Worm (Caenorhabditis elegans): ENCODE results near the gene rbm-42.

The rbm-42 gene

DNA sequence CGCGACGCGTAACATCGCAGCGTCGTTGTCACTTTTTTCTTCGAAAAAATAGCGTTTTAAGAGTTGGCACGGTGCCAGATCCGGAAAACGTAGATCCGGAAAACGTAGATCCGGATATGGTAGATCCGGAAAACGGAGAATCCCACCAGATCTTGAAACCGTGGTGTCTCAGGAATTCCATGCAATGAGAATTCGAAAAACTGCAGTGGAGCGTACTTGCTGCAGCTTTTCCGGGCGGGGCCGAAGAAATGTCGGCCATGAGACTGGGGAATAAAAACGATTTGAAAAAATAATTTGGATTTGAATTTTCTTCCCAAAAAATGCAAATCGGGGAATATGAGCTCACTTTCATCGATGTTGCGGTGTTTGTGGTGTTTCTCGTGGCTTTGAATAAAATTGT, 19.4 kb upstream of the rbm-42 start, which contains the start of gene K10D2.5 (continued):
- TF ChIP-seq K09A11.1 (tag; optimal IDR thresholded peaks at IDR 0.05; ENCODE audit: insufficient read depth) (no peak), hlh-15 (tag; optimal IDR thresholded peaks at IDR 0.05) (peak; percentile 52), ceh-19 (GFP tag; optimal IDR thresholded peaks at IDR 0.05) (peak; percentile 41), hlh-13 (GFP tag; optimal IDR thresholded peaks at IDR 0.05) (peak; percentile 49), ceh-31 (tag; optimal IDR thresholded peaks at IDR 0.05) (peak; percentile 100), ceh-34 (tag; optimal IDR thresholded peaks at IDR 0.05) (peak; percentile 94), sox-2 (GFP tag; IDR thresholded peaks at IDR 0.05) (peak; percentile 23), dve-1 (tag; optimal IDR thresholded peaks at IDR 0.05) (peak; percentile 69), pax-1 (tag; optimal IDR thresholded peaks at IDR 0.05) (peak; percentile 49), syd-9 (tag; optimal IDR thresholded peaks at IDR 0.05) (peak; percentile 82), ama-1 (optimal IDR thresholded peaks at IDR 0.05) (no peak), ceh-22 (tag; optimal IDR thresholded peaks at IDR 0.05) (no peak), rnt-1 (tag; optimal IDR thresholded peaks at IDR 0.05) (peak; percentile 99), npax-4 (tag; optimal IDR thresholded peaks at IDR 0.05) (no peak), ceh-18 (tag; optimal IDR thresholded peaks at IDR 0.05) (peak; percentile 95), ceh-30 (tag; optimal IDR thresholded peaks at IDR 0.05) (no peak), unc-42 (tag; optimal IDR thresholded peaks at IDR 0.05) (peak; percentile 87), lin-11 (tag; optimal IDR thresholded peaks at IDR 0.05) (no peak), ceh-9 (tag; optimal IDR thresholded peaks at IDR 0.05) (no peak), ceh-14 (tag; optimal IDR thresholded peaks at IDR 0.05) (peak; percentile 95), mec-3 (tag; optimal IDR thresholded peaks at IDR 0.05; ENCODE audit: borderline replicate concordance) (peak; percentile 98), tbx-2 (tag; optimal IDR thresholded peaks at IDR 0.05) (peak; percentile 99), ceh-48 (tag; optimal IDR thresholded peaks at IDR 0.05) (peak; percentile 39), pag-3 (tag; optimal IDR thresholded peaks at IDR 0.05; ENCODE audit: borderline replicate concordance) (peak; percentile 78), T23F11.4 (GFP tag; optimal IDR thresholded peaks at IDR 0.05) (no peak), ttx-3 (tag; optimal IDR thresholded peaks at IDR 0.05) (no peak), tbx-7 (tag; optimal IDR thresholded peaks at IDR 0.05) (peak; percentile 99), nhr-232 (tag; optimal IDR thresholded peaks at IDR 0.05) (peak; percentile 25), pha-2 (tag; optimal IDR thresholded peaks at IDR 0.05) (no peak)

DNA sequence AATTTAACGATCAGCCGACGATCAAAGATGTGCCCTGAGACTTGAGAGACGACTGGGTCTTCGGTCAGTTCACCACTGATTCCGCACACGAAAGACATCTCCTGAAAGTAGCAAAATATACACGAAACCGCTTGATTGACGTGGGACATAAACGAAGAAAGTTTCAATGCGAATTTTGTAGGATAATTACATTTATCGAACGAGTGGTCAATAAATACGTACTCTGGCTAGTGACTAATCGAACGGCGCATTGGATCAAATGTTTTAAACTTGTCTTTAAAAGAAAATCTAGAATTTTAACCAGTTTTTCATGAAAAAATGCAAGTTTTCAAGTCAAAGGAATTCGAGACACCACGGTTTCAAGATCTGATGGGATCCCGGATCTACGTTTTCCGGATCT, 18.9 kb upstream of the rbm-42 start, which contains the start of gene prp-19:
prp-19 (minus strand) TSS at position 101 of the 400 bp plus-strand sequence.
- no peak for TF ChIP-seq ceh-24 (tag; optimal IDR thresholded peaks at IDR 0.05)
- no peak for TF ChIP-seq ceh-14 (tag; optimal IDR thresholded peaks at IDR 0.05)
- TF ChIP-seq eyg-1 (tag; optimal IDR thresholded peaks at IDR 0.05), result no peak
- no peak for TF ChIP-seq odd-2 (tag; optimal IDR thresholded peaks at IDR 0.05)
- TF ChIP-seq unc-55 (GFP tag; optimal IDR thresholded peaks at IDR 0.05), result no peak
- no peak for TF ChIP-seq hlh-15 (tag; optimal IDR thresholded peaks at IDR 0.05)
- no peak for TF ChIP-seq gmeb-2 (tag; optimal IDR thresholded peaks at IDR 0.05)
- no peak for TF ChIP-seq unc-42 (tag; optimal IDR thresholded peaks at IDR 0.05)
- TF ChIP-seq pha-4 (tag; optimal IDR thresholded peaks at IDR 0.05), result no peak
- no peak for TF ChIP-seq pag-3 (tag; optimal IDR thresholded peaks at IDR 0.05; ENCODE audit: borderline replicate concordance)
- no peak for TF ChIP-seq mec-3 (tag; optimal IDR thresholded peaks at IDR 0.05; ENCODE audit: borderline replicate concordance)
- no peak for TF ChIP-seq dmd-4 (tag; optimal IDR thresholded peaks at IDR 0.05; ENCODE audit: borderline replicate concordance)
- no peak for TF ChIP-seq ceh-9 (tag; optimal IDR thresholded peaks at IDR 0.05)
- TF ChIP-seq hlh-13 (GFP tag; optimal IDR thresholded peaks at IDR 0.05), result no peak
- TF ChIP-seq hlh-8 (tag; optimal IDR thresholded peaks at IDR 0.05), result no peak
- TF ChIP-seq tbx-7 (tag; optimal IDR thresholded peaks at IDR 0.05), result no peak
- no peak for TF ChIP-seq K09A11.1 (tag; optimal IDR thresholded peaks at IDR 0.05; ENCODE audit: insufficient read depth)
- TF ChIP-seq sox-4 (tag; optimal IDR thresholded peaks at IDR 0.05), result no peak
- no peak for TF ChIP-seq sdc-2 (tag; optimal IDR thresholded peaks at IDR 0.05)
- TF ChIP-seq hlh-6 (tag; optimal IDR thresholded peaks at IDR 0.05), result no peak

DNA sequence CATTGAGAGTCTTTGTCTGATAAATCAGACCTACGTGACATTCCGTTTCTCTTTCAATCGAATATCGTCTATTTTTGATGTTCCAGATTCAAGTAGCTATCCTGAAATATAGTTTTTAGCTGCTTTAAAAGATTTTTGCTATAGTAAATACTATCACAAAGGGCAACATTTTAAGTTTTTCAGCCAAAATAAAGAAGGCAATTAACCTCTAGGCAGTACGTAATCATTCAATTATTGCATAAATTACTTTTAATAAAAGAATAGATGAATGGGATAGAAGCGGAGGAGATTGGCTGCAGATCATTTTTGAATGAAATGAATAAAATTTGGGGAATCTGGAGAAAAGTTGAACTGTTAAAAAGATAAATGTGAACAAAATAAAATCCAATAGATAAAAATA, 16.7 kb upstream of the rbm-42 start, which contains the start of gene ulp-1:
ulp-1 (minus strand) TSS at position 101 of the 400 bp plus-strand sequence.
- TF ChIP-seq K09A11.1 (tag; optimal IDR thresholded peaks at IDR 0.05; ENCODE audit: insufficient read depth), result no peak
- TF ChIP-seq dmd-4 (tag; optimal IDR thresholded peaks at IDR 0.05; ENCODE audit: borderline replicate concordance), result no peak
- TF ChIP-seq eyg-1 (tag; optimal IDR thresholded peaks at IDR 0.05), result no peak
- no peak for TF ChIP-seq ceh-31 (tag; optimal IDR thresholded peaks at IDR 0.05)
- TF ChIP-seq fkh-6 (tag; optimal IDR thresholded peaks at IDR 0.05), result no peak
- no peak for TF ChIP-seq sdc-2 (tag; optimal IDR thresholded peaks at IDR 0.05)
- TF ChIP-seq unc-42 (tag; optimal IDR thresholded peaks at IDR 0.05), result no peak
- TF ChIP-seq ceh-24 (tag; optimal IDR thresholded peaks at IDR 0.05), result no peak
- no peak for TF ChIP-seq fkh-10 (GFP tag; optimal IDR thresholded peaks at IDR 0.05)
- TF ChIP-seq pat-9 (tag; optimal IDR thresholded peaks at IDR 0.05), result no peak
- no peak for TF ChIP-seq unc-86 (tag; optimal IDR thresholded peaks at IDR 0.05)
- no peak for TF ChIP-seq C38D4.7 (GFP tag; optimal IDR thresholded peaks at IDR 0.05)
- TF ChIP-seq ceh-45 (GFP tag; IDR thresholded peaks at IDR 0.05), result no peak
- TF ChIP-seq che-1 (tag; optimal IDR thresholded peaks at IDR 0.05), result no peak
- TF ChIP-seq rnt-1 (tag; optimal IDR thresholded peaks at IDR 0.05), result no peak
- TF ChIP-seq unc-55 (GFP tag; optimal IDR thresholded peaks at IDR 0.05), result no peak
